Worm (Caenorhabditis elegans) whole organism, young adult: ENCODE results near the gene nspg-14.

Experiments used
- F37B4.10 ChIP-seq: fragments of 200-800 bp; sonication (Bioruptor generic); IDR thresholded peaks from 2 replicates; pipeline ENCODE4 v1.3.6; 2022; ENCODE audit warnings: missing genetic modification characterization, missing compliant biosample characterization
- F39B2.1 ChIP-seq: fragments of 200-800 bp; sonication (Bioruptor generic); IDR thresholded peaks from 2 replicates; pipeline ENCODE4 v1.3.6; 2022; ENCODE audit warnings: missing genetic modification reagents, missing genetic modification characterization, missing compliant biosample characterization
- F52B5.7 ChIP-seq: sonication (generic microtip); optimal IDR thresholded peaks from 2 replicates; lab custom pipeline; 2016; ENCODE audit warnings: mild to moderate bottlenecking, missing genetic modification characterization, missing compliant biosample characterization
- F55B11.4 ChIP-seq: sonication (generic microtip); optimal IDR thresholded peaks from 2 replicates; lab custom pipeline; 2016; ENCODE audit warnings: missing compliant biosample characterization, missing genetic modification characterization, borderline replicate concordance; ENCODE audit not compliant: insufficient read depth
- F57A8.1 ChIP-seq: fragments of 200-800 bp; sonication (Bioruptor generic); optimal IDR thresholded peaks from 2 replicates; lab custom pipeline; 2018; ENCODE audit warnings: mild to moderate bottlenecking, missing genetic modification characterization, moderate library complexity, missing compliant biosample characterization
- F57C9.4 ChIP-seq: sonication (generic microtip); optimal IDR thresholded peaks from 2 replicates; lab custom pipeline; 2017; ENCODE audit warnings: mild to moderate bottlenecking, missing genetic modification characterization, missing compliant biosample characterization
- Y53F4B.3 ChIP-seq: fragments of 200-800 bp; sonication (Bioruptor generic); IDR thresholded peaks from 2 replicates; pipeline ENCODE4 v1.3.6; 2022; ENCODE audit warnings: missing genetic modification reagents, missing genetic modification characterization, missing compliant biosample characterization
- Y53G8AR.9 ChIP-seq: fragments of 200-800 bp; sonication (Bioruptor generic); conservative IDR thresholded peaks from 2 replicates; pipeline ENCODE4 v1.3.6; 2022; ENCODE audit warnings: missing genetic modification reagents, missing genetic modification characterization, missing compliant biosample characterization
- Y67H2A.10 ChIP-seq: fragments of 200-800 bp; sonication (Bioruptor generic); conservative IDR thresholded peaks from 2 replicates; pipeline ENCODE4 v1.3.6; 2022; ENCODE audit warnings: missing genetic modification reagents, missing genetic modification characterization, missing compliant biosample characterization
- Y79H2A.3 ChIP-seq: fragments of 200-800 bp; sonication (Bioruptor generic); conservative IDR thresholded peaks from 2 replicates; pipeline ENCODE4 v1.3.6; 2022; ENCODE audit warnings: missing genetic modification reagents, missing genetic modification characterization, missing compliant biosample characterization
- Y95B8A.8 ChIP-seq: fragments of 200-800 bp; sonication (Bioruptor generic); IDR thresholded peaks from 2 replicates; pipeline ENCODE4 v1.3.6; 2022; ENCODE audit warnings: missing genetic modification reagents, missing genetic modification characterization, missing compliant biosample characterization
- ZK185.1 ChIP-seq: sonication (generic microtip); optimal IDR thresholded peaks from 2 replicates; lab custom pipeline; 2016; ENCODE audit warnings: mild to moderate bottlenecking, missing genetic modification characterization, missing compliant biosample characterization; ENCODE audit not compliant: poor library complexity, severe bottlenecking
- akir-1 ChIP-seq: fragments of 200-800 bp; sonication (Bioruptor generic); optimal IDR thresholded peaks from 2 replicates; lab custom pipeline; 2018; ENCODE audit warnings: mild to moderate bottlenecking, missing genetic modification characterization, moderate library complexity, missing compliant biosample characterization
- aptf-2 ChIP-seq: fragments of 200-800 bp; sonication (Bioruptor generic); conservative IDR thresholded peaks from 2 replicates; pipeline ENCODE4 v1.3.6; 2022; ENCODE audit warnings: missing genetic modification reagents, missing genetic modification characterization, missing compliant biosample characterization
- attf-3 ChIP-seq: fragments of 200-800 bp; sonication (Bioruptor generic); conservative IDR thresholded peaks from 2 replicates; pipeline ENCODE4 v1.3.6; 2022; ENCODE audit warnings: missing genetic modification reagents, missing genetic modification characterization, missing compliant biosample characterization
- cebp-1 ChIP-seq, 2 experiments: fragments of 200-800 bp in 1 of 2; sonication (Bioruptor generic) in 1 of 2; sonication (generic microtip) in 1 of 2; IDR thresholded peaks in 1 of 2; optimal IDR thresholded peaks in 1 of 2; 2 replicates each; pipeline versions ENCODE4 v1.3.6 to Lab custom; 2017 to 2022; ENCODE audit warnings: missing compliant biosample characterization in 2 of 2, missing genetic modification characterization in 2 of 2, mild to moderate bottlenecking in 1 of 2, missing genetic modification reagents in 1 of 2, moderate library complexity in 1 of 2
- cebp-2 ChIP-seq: fragments of 200-800 bp; sonication (Bioruptor generic); IDR thresholded peaks from 2 replicates; pipeline ENCODE4 v1.3.6; 2022; ENCODE audit warnings: missing genetic modification characterization, missing compliant biosample characterization
- ceh-27 ChIP-seq: fragments of 200-800 bp; sonication (Bioruptor generic); optimal IDR thresholded peaks from 2 replicates; lab custom pipeline; 2018; ENCODE audit warnings: mild to moderate bottlenecking, missing genetic modification characterization, moderate library complexity, missing compliant biosample characterization
- ceh-40 ChIP-seq: fragments of 200-800 bp; sonication (Bioruptor generic); IDR thresholded peaks from 2 replicates; pipeline ENCODE4 v1.3.6; 2022; ENCODE audit warnings: missing genetic modification characterization, missing compliant biosample characterization
- egl-18 ChIP-seq: fragments of 200-800 bp; sonication (Bioruptor generic); IDR thresholded peaks from 2 replicates; pipeline ENCODE4 v1.3.6; 2022; ENCODE audit warnings: missing genetic modification reagents, missing genetic modification characterization, missing compliant biosample characterization
- egl-44 ChIP-seq: fragments of 200-800 bp; sonication (Bioruptor generic); IDR thresholded peaks from 2 replicates; pipeline ENCODE4 v1.3.6; 2022; ENCODE audit warnings: missing genetic modification reagents, missing genetic modification characterization, missing compliant biosample characterization
- fkh-3 ChIP-seq: sonication (generic microtip); optimal IDR thresholded peaks from 2 replicates; lab custom pipeline; 2016; ENCODE audit warnings: mild to moderate bottlenecking, missing genetic modification characterization, missing compliant biosample characterization
- him-1 ChIP-seq: sonication (generic microtip); optimal IDR thresholded peaks from 2 replicates; lab custom pipeline; 2016; ENCODE audit warnings: missing genotype, missing genetic modification reagents, missing genetic modification characterization, missing compliant biosample characterization
- hlh-26 ChIP-seq: fragments of 200-800 bp; sonication (Bioruptor generic); conservative IDR thresholded peaks from 2 replicates; pipeline ENCODE4 v1.3.6; 2022; ENCODE audit warnings: missing genetic modification reagents, missing genetic modification characterization, missing compliant biosample characterization
- hrde-1 ChIP-seq: sonication (generic microtip); optimal IDR thresholded peaks from 2 replicates; lab custom pipeline; 2016; ENCODE audit warnings: missing genetic modification characterization, mild to moderate bottlenecking, missing compliant biosample characterization, moderate library complexity, missing genotype, missing genetic modification reagents, borderline replicate concordance
- lag-1 ChIP-seq: fragments of 200-800 bp; sonication (Bioruptor generic); IDR thresholded peaks from 2 replicates; pipeline ENCODE4 v1.3.6; 2022; ENCODE audit warnings: missing genetic modification reagents, missing genetic modification characterization, missing compliant biosample characterization
- let-526 ChIP-seq: fragments of 200-800 bp; sonication (Bioruptor generic); IDR thresholded peaks from 2 replicates; pipeline ENCODE4 v1.3.6; 2022; ENCODE audit warnings: missing genetic modification reagents, missing genetic modification characterization, missing compliant biosample characterization
- let-607 ChIP-seq, 2 experiments: fragments of 200-800 bp in 1 of 2; sonication (Bioruptor generic) in 1 of 2; sonication (generic microtip) in 1 of 2; optimal IDR thresholded peaks; 2 replicates each; lab custom pipeline; 2016 to 2018; ENCODE audit warnings: mild to moderate bottlenecking in 2 of 2, missing compliant biosample characterization in 2 of 2, missing genetic modification characterization in 2 of 2, moderate library complexity in 2 of 2, missing genotype in 1 of 2
- lin-26 ChIP-seq: fragments of 200-800 bp; sonication (Bioruptor generic); IDR thresholded peaks from 2 replicates; pipeline ENCODE4 v1.3.6; 2022; ENCODE audit warnings: missing genetic modification reagents, missing genetic modification characterization, missing compliant biosample characterization
- lin-40 ChIP-seq: sonication (generic microtip); optimal IDR thresholded peaks from 2 replicates; lab custom pipeline; 2016; ENCODE audit warnings: missing genetic modification characterization, mild to moderate bottlenecking, missing compliant biosample characterization, missing genotype, missing genetic modification reagents
- lsl-1 ChIP-seq: fragments of 200-800 bp; sonication (Bioruptor generic); optimal IDR thresholded peaks from 2 replicates; lab custom pipeline; 2018; ENCODE audit warnings: mild to moderate bottlenecking, missing genetic modification characterization, moderate library complexity, missing compliant biosample characterization
- madf-10 ChIP-seq: sonication (generic microtip); optimal IDR thresholded peaks from 2 replicates; lab custom pipeline; 2016; ENCODE audit warnings: mild to moderate bottlenecking, missing genetic modification characterization, missing compliant biosample characterization
- madf-3 ChIP-seq: fragments of 200-800 bp; sonication (Bioruptor generic); IDR thresholded peaks from 2 replicates; pipeline ENCODE4 v1.3.6; 2022; ENCODE audit warnings: missing genetic modification reagents, missing genetic modification characterization, missing compliant biosample characterization
- madf-6 ChIP-seq: fragments of 200-800 bp; sonication (Bioruptor generic); IDR thresholded peaks from 2 replicates; pipeline ENCODE4 v1.3.6; 2022; ENCODE audit warnings: missing genetic modification reagents, missing genetic modification characterization, missing compliant biosample characterization
- mcd-1 ChIP-seq: fragments of 200-800 bp; sonication (Bioruptor generic); IDR thresholded peaks from 2 replicates; pipeline ENCODE4 v1.3.6; 2022; ENCODE audit warnings: missing genetic modification reagents, missing genetic modification characterization, missing compliant biosample characterization
- mel-28 ChIP-seq: sonication (generic microtip); optimal IDR thresholded peaks from 2 replicates; lab custom pipeline; 2016; ENCODE audit warnings: borderline replicate concordance, mild to moderate bottlenecking, missing genetic modification characterization, missing compliant biosample characterization
- mxl-1 ChIP-seq: sonication (generic microtip); optimal IDR thresholded peaks from 2 replicates; lab custom pipeline; 2016; ENCODE audit warnings: missing genetic modification characterization, missing compliant biosample characterization
- nhr-80 ChIP-seq: sonication (generic microtip); optimal IDR thresholded peaks from 2 replicates; lab custom pipeline; 2016; ENCODE audit warnings: missing genetic modification characterization, missing compliant biosample characterization
- nhr-90 ChIP-seq: sonication (generic microtip); optimal IDR thresholded peaks from 2 replicates; lab custom pipeline; 2016; ENCODE audit warnings: missing genotype, mild to moderate bottlenecking, missing genetic modification characterization, missing compliant biosample characterization
- rcor-1 ChIP-seq: fragments of 200-800 bp; sonication (Bioruptor generic); IDR thresholded peaks from 2 replicates; pipeline ENCODE4 v1.3.6; 2022; ENCODE audit warnings: missing genetic modification reagents, missing genetic modification characterization, missing compliant biosample characterization
- sea-2 ChIP-seq: fragments of 200-800 bp; sonication (Bioruptor generic); IDR thresholded peaks from 2 replicates; pipeline ENCODE4 v1.3.6; 2022; ENCODE audit warnings: missing genetic modification characterization, missing compliant biosample characterization
- somi-1 ChIP-seq: fragments of 200-800 bp; sonication (Bioruptor generic); optimal IDR thresholded peaks from 2 replicates; lab custom pipeline; 2018; ENCODE audit warnings: mild to moderate bottlenecking, missing genetic modification characterization, missing compliant biosample characterization
- sptf-2 ChIP-seq: fragments of 200-800 bp; sonication (Bioruptor generic); optimal IDR thresholded peaks from 2 replicates; lab custom pipeline; 2018; ENCODE audit warnings: mild to moderate bottlenecking, missing genetic modification characterization, missing compliant biosample characterization
- tbp1 ChIP-seq: fragments of 200-800 bp; sonication (Bioruptor generic); optimal IDR thresholded peaks from 2 replicates; lab custom pipeline; 2018; ENCODE audit warnings: mild to moderate bottlenecking, missing genetic modification characterization, missing compliant biosample characterization
- unc-130 ChIP-seq: sonication (generic microtip); optimal IDR thresholded peaks from 2 replicates; lab custom pipeline; 2016; ENCODE audit warnings: missing genetic modification reagents, missing genetic modification characterization, missing compliant biosample characterization
- unc-62 ChIP-seq: fragments of 150-350 bp; optimal IDR thresholded peaks from 2 replicates; lab custom pipeline; 2014; ENCODE audit warnings: missing biosample characterization, missing genetic modification reagents, missing genetic modification characterization
- ztf-22 ChIP-seq: fragments of 200-800 bp; sonication (Bioruptor generic); optimal IDR thresholded peaks from 2 replicates; lab custom pipeline; 2018; ENCODE audit warnings: mild to moderate bottlenecking, missing genetic modification characterization, moderate library complexity, missing compliant biosample characterization
- ztf-25 ChIP-seq: fragments of 200-800 bp; sonication (Bioruptor generic); IDR thresholded peaks from 2 replicates; pipeline ENCODE4 v1.3.6; 2022; ENCODE audit warnings: missing genetic modification reagents, missing genetic modification characterization, missing compliant biosample characterization
- ztf-26 ChIP-seq: sonication (generic microtip); optimal IDR thresholded peaks from 2 replicates; lab custom pipeline; 2017; ENCODE audit warnings: missing genetic modification characterization, missing compliant biosample characterization

The nspg-14 gene

DNA sequence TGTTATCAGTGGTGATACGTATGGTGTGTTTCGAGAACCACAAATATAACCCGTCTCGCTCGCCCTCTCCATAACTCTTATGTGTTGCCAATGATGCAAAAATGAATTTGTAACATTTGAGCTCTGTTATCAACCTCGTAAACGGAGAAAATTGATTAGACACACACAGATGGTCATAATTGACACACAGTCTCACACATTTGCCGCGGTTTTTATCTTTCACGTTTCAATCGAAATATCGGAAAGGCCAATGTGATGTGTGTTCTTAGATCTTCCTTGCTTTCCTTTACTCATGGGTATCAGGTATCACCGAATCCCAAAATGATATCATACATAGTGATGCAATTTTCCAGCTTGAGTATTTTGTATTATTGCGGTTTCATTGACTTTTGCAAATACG, 39.3 kb upstream of the nspg-14 start:
- TF ChIP-seq hlh-26 (no peak), lin-40 (tag; lab: Kevin White, UChicago) (no peak), cebp-1 (GFP tag; IDR thresholded peaks at IDR 0.05; lab: Robert Waterston, UW) (no peak), cebp-1 (tag; optimal IDR thresholded peaks at IDR 0.05; lab: Kevin White, UChicago) (peak; percentile 2), let-526 (GFP tag; lab: Robert Waterston, UW) (no peak), madf-3 (GFP tag; lab: Robert Waterston, UW) (no peak), lag-1 (GFP tag; lab: Robert Waterston, UW) (no peak), F57A8.1 (GFP tag; lab: Kevin White, UChicago) (no peak), somi-1 (no peak), lsl-1 (GFP tag; lab: Kevin White, UChicago) (no peak), cebp-2 (GFP tag; lab: Robert Waterston, UW) (no peak), Y53G8AR.9 (no peak), madf-6 (GFP tag; lab: Robert Waterston, UW) (no peak), ceh-40 (no peak), Y67H2A.10 (GFP tag; lab: Robert Waterston, UW) (no peak), rcor-1 (no peak), unc-130 (GFP tag; lab: Kevin White, UChicago) (no peak), egl-44 (GFP tag; lab: Robert Waterston, UW) (no peak), aptf-2 (GFP tag; lab: Robert Waterston, UW) (no peak), lin-26 (no peak), ztf-22 (GFP tag; lab: Kevin White, UChicago) (peak; percentile 66), F55B11.4 (tag; lab: Kevin White, UChicago) (no peak), fkh-3 (no peak), Y79H2A.3 (GFP tag; lab: Robert Waterston, UW) (no peak), hrde-1 (tag; lab: Kevin White, UChicago) (no peak), attf-3 (no peak), him-1 (tag; lab: Kevin White, UChicago) (no peak), F39B2.1 (GFP tag; lab: Robert Waterston, UW) (no peak), mcd-1 (GFP tag; lab: Robert Waterston, UW) (no peak), sea-2 (no peak), mel-28 (tag; lab: Kevin White, UChicago) (no peak), tbp1 (peak; percentile 22), nhr-90 (tag; lab: Kevin White, UChicago) (peak; percentile 15), mxl-1 (tag; lab: Kevin White, UChicago) (no peak), madf-10 (tag; lab: Kevin White, UChicago) (no peak), Y95B8A.8 (GFP tag; lab: Robert Waterston, UW) (no peak), ztf-26 (tag; lab: Kevin White, UChicago) (no peak), egl-18 (GFP tag; lab: Robert Waterston, UW) (no peak), F37B4.10 (GFP tag; lab: Robert Waterston, UW) (no peak), ceh-27 (GFP tag; lab: Kevin White, UChicago) (no peak), sptf-2 (GFP tag; lab: Kevin White, UChicago) (peak; percentile 44), let-607 (tag; optimal IDR thresholded peaks at IDR 0.05; lab: Kevin White, UChicago) (peak in 1 of 2 experiments; percentile 61), Y53F4B.3 (GFP tag; lab: Robert Waterston, UW) (no peak), akir-1 (GFP tag; lab: Kevin White, UChicago) (no peak), F57C9.4 (tag; lab: Kevin White, UChicago) (no peak), nhr-80 (tag; lab: Kevin White, UChicago) (peak; percentile 97), ZK185.1 (tag; lab: Kevin White, UChicago) (no peak), ztf-25 (GFP tag; lab: Robert Waterston, UW) (no peak), F52B5.7 (no peak), unc-62 (GFP tag; lab: Kevin White, UChicago) (no peak)
